Fruit fly (Drosophila melanogaster): ENCODE measurements around the gene CG3345.

Gene CG3345

dm6 chr2L:273603-274002 is 4.7 kb downstream of the CG3345 start, which contains the start of the genes mbm and CG11555 (continued):
- TF ChIP-seq Ptx1 (GFP tag; IDR thresholded peaks at IDR 0.05) (no peak), br (optimal IDR thresholded peaks at IDR 0.05) (no peak), Nf-YC (tag; optimal IDR thresholded peaks at IDR 0.05) (peak; percentile 74), Drgx (GFP tag; IDR thresholded peaks at IDR 0.05) (no peak), CG13287 (GFP tag; IDR thresholded peaks at IDR 0.05; ENCODE audit: partially characterized antibody) (peak; percentile 73), CG7271 (tag; optimal IDR thresholded peaks at IDR 0.05) (no peak), Stat92E (GFP tag; optimal IDR thresholded peaks at IDR 0.05) (no peak), Gsc (GFP tag; IDR thresholded peaks at IDR 0.05) (no peak), disco-r (GFP tag; optimal IDR thresholded peaks at IDR 0.05) (no peak), Camta (GFP tag; optimal IDR thresholded peaks at IDR 0.05) (no peak), CG2116 (GFP tag; optimal IDR thresholded peaks at IDR 0.05) (peak; percentile 61), BEAF-32 (GFP tag; optimal IDR thresholded peaks at IDR 0.05) (peak; percentile 58), crp (GFP tag; optimal IDR thresholded peaks at IDR 0.05) (peak in 1 of 2 experiments; percentile 43), CG13624 (GFP tag; optimal IDR thresholded peaks at IDR 0.05) (no peak), CG43689 (GFP tag; IDR thresholded peaks at IDR 0.05) (no peak), CG14050 (GFP tag; IDR thresholded peaks at IDR 0.05) (no peak), CG9437 (GFP tag; optimal IDR thresholded peaks at IDR 0.05) (no peak), kni (GFP tag; optimal IDR thresholded peaks at IDR 0.05) (no peak), E2f2 (GFP tag; IDR thresholded peaks at IDR 0.05) (0 out of 2 replicates have a peak, but pooled peaks have one; percentile 27), Doc3 (GFP tag; IDR thresholded peaks at IDR 0.05; ENCODE audit: partially characterized antibody) (peak; percentile 61), CG4854 (GFP tag; optimal IDR thresholded peaks at IDR 0.05) (no peak), zfh2 (GFP tag; optimal IDR thresholded peaks at IDR 0.05) (no peak), danr (GFP tag; IDR thresholded peaks at IDR 0.05) (no peak), ham (GFP tag; IDR thresholded peaks at IDR 0.05) (no peak), CG12071 (GFP tag; optimal IDR thresholded peaks at IDR 0.05) (no peak), CG14965 (GFP tag; optimal IDR thresholded peaks at IDR 0.05; ENCODE audit: borderline replicate concordance) (no peak), CG18599 (GFP tag; optimal IDR thresholded peaks at IDR 0.05) (peak; percentile 34), fu2 (GFP tag; optimal IDR thresholded peaks at IDR 0.05) (no peak), CG7372 (GFP tag; IDR thresholded peaks at IDR 0.05) (no peak), Oaz (GFP tag; IDR thresholded peaks at IDR 0.05) (no peak), Sry-δ (GFP tag; optimal IDR thresholded peaks at IDR 0.05) (no peak), CG1602 (GFP tag; optimal IDR thresholded peaks at IDR 0.05) (no peak), Hr78 (GFP tag; optimal IDR thresholded peaks at IDR 0.05) (no peak), CG8281 (tag; optimal IDR thresholded peaks at IDR 0.05) (no peak), CG31365 (tag; optimal IDR thresholded peaks at IDR 0.05) (no peak), CG6254 (GFP tag; optimal IDR thresholded peaks at IDR 0.05) (no peak), sr (GFP tag; IDR thresholded peaks at IDR 0.05) (no peak), sob (GFP tag; IDR thresholded peaks at IDR 0.05) (no peak), CG18262 (tag; optimal IDR thresholded peaks at IDR 0.05) (peak; percentile 43), Bteb2 (GFP tag; optimal IDR thresholded peaks at IDR 0.05) (no peak), CG7963 (GFP tag; IDR thresholded peaks at IDR 0.05; ENCODE audit: partially characterized antibody) (no peak), Ravus (GFP tag; IDR thresholded peaks at IDR 0.05) (no peak), CG31388 (GFP tag; optimal IDR thresholded peaks at IDR 0.05) (no peak), Med (GFP tag) (peak; percentile 61), Blimp-1 (GFP tag; optimal IDR thresholded peaks at IDR 0.05) (no peak), CG16813 (GFP tag; IDR thresholded peaks at IDR 0.05; ENCODE audit: partially characterized antibody) (peak; percentile 51; the same call in 1 of the 3 replicates), nom (GFP tag; optimal IDR thresholded peaks at IDR 0.05) (no peak), CG17359 (tag; optimal IDR thresholded peaks at IDR 0.05) (peak; percentile 31), luna (GFP tag; optimal IDR thresholded peaks at IDR 0.05) (no peak), CG30403 (GFP tag; optimal IDR thresholded peaks at IDR 0.05) (peak; percentile 8), trem (tag; optimal IDR thresholded peaks at IDR 0.05) (peak; percentile 67)
